Worm (Caenorhabditis elegans) whole organism, L1 larva: ENCODE data around the gene C45G9.10.

ENCODE experiments used
- C04F5.9 ChIP-seq: sonication (generic microtip); optimal IDR thresholded peaks from 2 replicates; lab custom pipeline; 2016; ENCODE audit warnings: missing genetic modification characterization, missing compliant biosample characterization
- C16A3.4 ChIP-seq: fragments of 150-350 bp; optimal IDR thresholded peaks from 2 replicates; lab custom pipeline; 2014; ENCODE audit warnings: missing biosample characterization, missing genetic modification characterization
- F16B12.6 ChIP-seq: fragments of 150-350 bp; optimal IDR thresholded peaks from 2 replicates; lab custom pipeline; 2014; ENCODE audit warnings: missing biosample characterization, missing genetic modification characterization
- aha-1 ChIP-seq: fragments of 150-350 bp; optimal IDR thresholded peaks from 2 replicates; lab custom pipeline; 2014; ENCODE audit warnings: missing biosample characterization, missing genetic modification characterization
- aly-2 ChIP-seq: fragments of 150-350 bp; optimal IDR thresholded peaks from 2 replicates; lab custom pipeline; 2014; ENCODE audit warnings: missing biosample characterization, missing genetic modification characterization
- ama-1 ChIP-seq: fragments of 150-350 bp; optimal IDR thresholded peaks from 2 replicates; lab custom pipeline; 2014
- ceh-63 ChIP-seq: fragments of 200-800 bp; sonication (Bioruptor generic); optimal IDR thresholded peaks from 2 replicates; lab custom pipeline; 2018; ENCODE audit warnings: mild to moderate bottlenecking, missing genetic modification characterization, missing compliant biosample characterization
- ceh-8 ChIP-seq: fragments of 200-800 bp; sonication (Bioruptor generic); optimal IDR thresholded peaks from 2 replicates; lab custom pipeline; 2018; ENCODE audit warnings: mild to moderate bottlenecking, missing genetic modification characterization, moderate library complexity, missing compliant biosample characterization
- ceh-88 ChIP-seq: fragments of 200-800 bp; sonication (Bioruptor generic); IDR thresholded peaks from 2 replicates; pipeline ENCODE4 v1.3.6; 2022; ENCODE audit warnings: missing genetic modification characterization, missing compliant biosample characterization
- ceh-90 ChIP-seq: sonication (generic microtip); optimal IDR thresholded peaks from 2 replicates; lab custom pipeline; 2016; ENCODE audit warnings: missing genetic modification characterization, missing compliant biosample characterization
- ces-1 ChIP-seq: fragments of 150-350 bp; optimal IDR thresholded peaks from 2 replicates; lab custom pipeline; 2014; ENCODE audit warnings: missing biosample characterization, missing genetic modification reagents, missing genetic modification characterization
- dpl-1 ChIP-seq, 3 experiments: fragments of 150-350 bp in 2 of 3; sonication (generic microtip) in 1 of 3; optimal IDR thresholded peaks; 2 replicates each; lab custom pipeline; 2014 to 2017; ENCODE audit warnings: missing biosample characterization in 3 of 3, missing genetic modification characterization in 3 of 3, missing genetic modification reagents in 3 of 3
- efl-3 ChIP-seq: fragments of 200-800 bp; sonication (Bioruptor generic); optimal IDR thresholded peaks from 2 replicates; lab custom pipeline; 2018; ENCODE audit warnings: mild to moderate bottlenecking, missing genetic modification characterization, missing compliant biosample characterization
- elt-2 ChIP-seq: sonication (generic microtip); optimal IDR thresholded peaks from 2 replicates; lab custom pipeline; 2016; ENCODE audit warnings: missing genetic modification characterization, mild to moderate bottlenecking, inconsistent platforms, missing compliant biosample characterization, missing genetic modification reagents
- ets-5 ChIP-seq: fragments of 200-800 bp; sonication (Bioruptor generic); IDR thresholded peaks from 2 replicates; pipeline ENCODE4 v1.3.6; 2022; ENCODE audit warnings: missing genetic modification characterization, missing compliant biosample characterization
- fkh-4 ChIP-seq: sonication (generic microtip); optimal IDR thresholded peaks from 2 replicates; lab custom pipeline; 2016; ENCODE audit warnings: missing compliant biosample characterization, missing genetic modification characterization, borderline replicate concordance
- fkh-8 ChIP-seq: sonication (generic microtip); optimal IDR thresholded peaks from 2 replicates; lab custom pipeline; 2016; ENCODE audit warnings: mild to moderate bottlenecking, missing genetic modification characterization, missing compliant biosample characterization
- fos-1 ChIP-seq: fragments of 150-350 bp; optimal IDR thresholded peaks from 2 replicates; lab custom pipeline; 2014; ENCODE audit warnings: missing biosample characterization, missing genetic modification characterization
- grh-1 ChIP-seq: fragments of 200-800 bp; sonication (Bioruptor generic); IDR thresholded peaks from 2 replicates; pipeline ENCODE4 v1.3.6; 2022; ENCODE audit warnings: missing genetic modification reagents, missing genetic modification characterization, missing compliant biosample characterization
- hlh-17 ChIP-seq: fragments of 200-800 bp; sonication (Bioruptor generic); optimal IDR thresholded peaks from 2 replicates; lab custom pipeline; 2018; ENCODE audit warnings: missing genetic modification characterization, mild to moderate bottlenecking, missing compliant biosample characterization, moderate library complexity, borderline replicate concordance
- hpl-2 ChIP-seq: fragments of 150-350 bp; optimal IDR thresholded peaks from 2 replicates; lab custom pipeline; 2014; ENCODE audit warnings: missing biosample characterization, missing genetic modification reagents, missing genetic modification characterization
- isw-1 ChIP-seq: fragments of 200-800 bp; sonication (Bioruptor generic); IDR thresholded peaks from 2 replicates; pipeline ENCODE4 v1.3.6; 2022; ENCODE audit warnings: missing genetic modification characterization, missing compliant biosample characterization
- jun-1 ChIP-seq: fragments of 150-350 bp; optimal IDR thresholded peaks from 2 replicates; lab custom pipeline; 2014; ENCODE audit warnings: missing biosample characterization, missing genetic modification reagents, missing genetic modification characterization
- lin-13 ChIP-seq: fragments of 150-350 bp; optimal IDR thresholded peaks from 2 replicates; lab custom pipeline; 2014; ENCODE audit warnings: missing biosample characterization, missing genetic modification reagents, missing genetic modification characterization
- lin-15B ChIP-seq: fragments of 150-350 bp; sonication (generic microtip); optimal IDR thresholded peaks from 3 replicates; lab custom pipeline; 2014; ENCODE audit warnings: missing biosample characterization, missing genetic modification characterization
- lin-39 ChIP-seq: fragments of 150-350 bp; optimal IDR thresholded peaks from 2 replicates; lab custom pipeline; 2014; ENCODE audit warnings: missing biosample characterization, missing genetic modification reagents, missing genetic modification characterization
- lir-3 ChIP-seq: sonication (generic microtip); optimal IDR thresholded peaks from 2 replicates; lab custom pipeline; 2016; ENCODE audit warnings: mild to moderate bottlenecking, missing genetic modification characterization, moderate library complexity, missing compliant biosample characterization; ENCODE audit not compliant: poor library complexity
- lsy-2 ChIP-seq, 2 experiments: fragments of 150-350 bp; optimal IDR thresholded peaks; 2 replicates each; lab custom pipeline; 2014; ENCODE audit warnings: missing biosample characterization in 2 of 2, missing genetic modification characterization in 2 of 2
- mep-1 ChIP-seq: fragments of 150-350 bp; optimal IDR thresholded peaks from 2 replicates; lab custom pipeline; 2014; ENCODE audit warnings: missing biosample characterization, missing genetic modification characterization
- nhr-11 ChIP-seq: fragments of 150-350 bp; optimal IDR thresholded peaks from 2 replicates; lab custom pipeline; 2014; ENCODE audit warnings: missing biosample characterization, missing genetic modification characterization
- nhr-12 ChIP-seq: sonication (generic microtip); optimal IDR thresholded peaks from 2 replicates; lab custom pipeline; 2017; ENCODE audit warnings: missing biosample characterization, missing genetic modification characterization
- nhr-19 ChIP-seq: fragments of 200-800 bp; sonication (Bioruptor generic); conservative IDR thresholded peaks from 2 replicates; pipeline ENCODE4 v1.3.6; 2022; ENCODE audit warnings: missing genetic modification characterization, missing compliant biosample characterization
- nhr-20 ChIP-seq: sonication (generic microtip); optimal IDR thresholded peaks from 2 replicates; lab custom pipeline; 2016; ENCODE audit warnings: mild to moderate bottlenecking, missing genetic modification characterization, missing compliant biosample characterization
- nhr-47 ChIP-seq: sonication (generic microtip); optimal IDR thresholded peaks from 2 replicates; lab custom pipeline; 2016; ENCODE audit warnings: mild to moderate bottlenecking, missing genetic modification characterization, moderate library complexity, missing compliant biosample characterization
- nhr-71 ChIP-seq: sonication (generic microtip); optimal IDR thresholded peaks from 2 replicates; lab custom pipeline; 2016; ENCODE audit warnings: mild to moderate bottlenecking, missing genetic modification characterization, moderate library complexity, missing compliant biosample characterization
- nhr-76 ChIP-seq: sonication (generic microtip); optimal IDR thresholded peaks from 2 replicates; lab custom pipeline; 2017; ENCODE audit warnings: missing biosample characterization, missing genetic modification characterization
- nhr-77 ChIP-seq: fragments of 150-350 bp; optimal IDR thresholded peaks from 2 replicates; lab custom pipeline; 2014; ENCODE audit warnings: missing biosample characterization, missing genetic modification characterization
- nhr-84 ChIP-seq: sonication (generic microtip); optimal IDR thresholded peaks from 2 replicates; lab custom pipeline; 2017; ENCODE audit warnings: missing biosample characterization, missing genetic modification characterization
- nhr-90 ChIP-seq: sonication (generic microtip); optimal IDR thresholded peaks from 2 replicates; lab custom pipeline; 2016; ENCODE audit warnings: mild to moderate bottlenecking, missing genetic modification characterization, missing compliant biosample characterization; ENCODE audit not compliant: poor library complexity
- pag-3 ChIP-seq: sonication (generic microtip); optimal IDR thresholded peaks from 2 replicates; lab custom pipeline; 2017; ENCODE audit warnings: missing genetic modification characterization, mild to moderate bottlenecking, missing compliant biosample characterization, antibody characterized with exemption, borderline replicate concordance; ENCODE audit not compliant: insufficient read depth
- pax-3 ChIP-seq: fragments of 200-800 bp; sonication (Bioruptor generic); optimal IDR thresholded peaks from 2 replicates; lab custom pipeline; 2018; ENCODE audit warnings: mild to moderate bottlenecking, missing genetic modification characterization, moderate library complexity, missing compliant biosample characterization
- skn-1 ChIP-seq: fragments of 150-350 bp; optimal IDR thresholded peaks from 2 replicates; lab custom pipeline; 2014; ENCODE audit warnings: missing biosample characterization, missing genetic modification characterization
- snpc-4 ChIP-seq: fragments of 150-350 bp; optimal IDR thresholded peaks from 2 replicates; lab custom pipeline; 2014; ENCODE audit warnings: missing biosample characterization, missing genetic modification characterization
- snu-23 ChIP-seq: sonication (generic microtip); optimal IDR thresholded peaks from 2 replicates; lab custom pipeline; 2016; ENCODE audit warnings: missing genetic modification characterization, missing compliant biosample characterization
- sup-37 ChIP-seq: fragments of 200-800 bp; sonication (Bioruptor generic); optimal IDR thresholded peaks from 2 replicates; lab custom pipeline; 2018; ENCODE audit warnings: mild to moderate bottlenecking, missing genetic modification characterization, missing compliant biosample characterization
- tbx-2 ChIP-seq: sonication (generic microtip); optimal IDR thresholded peaks from 2 replicates; lab custom pipeline; 2016; ENCODE audit warnings: missing genetic modification characterization, missing compliant biosample characterization
- tlp-1 ChIP-seq: fragments of 150-350 bp; optimal IDR thresholded peaks from 2 replicates; lab custom pipeline; 2014; ENCODE audit warnings: missing biosample characterization, missing genetic modification characterization
- unc-30 ChIP-seq: sonication (generic microtip); optimal IDR thresholded peaks from 2 replicates; lab custom pipeline; 2017; ENCODE audit warnings: missing biosample characterization, missing genetic modification characterization
- unc-86 ChIP-seq: sonication (generic microtip); optimal IDR thresholded peaks from 2 replicates; lab custom pipeline; 2016; ENCODE audit warnings: missing genetic modification characterization, missing compliant biosample characterization
- vab-15 ChIP-seq: sonication (generic microtip); optimal IDR thresholded peaks from 2 replicates; lab custom pipeline; 2017; ENCODE audit warnings: missing genotype, mild to moderate bottlenecking, missing genetic modification characterization, missing compliant biosample characterization
- xbp-1 ChIP-seq: sonication (generic microtip); optimal IDR thresholded peaks from 2 replicates; lab custom pipeline; 2016; ENCODE audit warnings: missing genetic modification characterization, missing compliant biosample characterization
- zag-1 ChIP-seq: fragments of 150-350 bp; optimal IDR thresholded peaks from 2 replicates; lab custom pipeline; 2014; ENCODE audit warnings: missing biosample characterization, missing genetic modification characterization
- zip-4 ChIP-seq: fragments of 200-800 bp; sonication (Bioruptor generic); optimal IDR thresholded peaks from 2 replicates; lab custom pipeline; 2018; ENCODE audit warnings: mild to moderate bottlenecking, missing genetic modification characterization, moderate library complexity, missing compliant biosample characterization
- ztf-4 ChIP-seq: fragments of 150-350 bp; optimal IDR thresholded peaks from 2 replicates; lab custom pipeline; 2014; ENCODE audit warnings: missing biosample characterization, missing genetic modification characterization

C45G9.10 gene

ce11 chrIII:5108746-5109145, 47.0 kb upstream of the C45G9.10 start (continued):
- TF ChIP-seq pag-3 (tag; lab: Kevin White, UChicago): no peak
- TF ChIP-seq isw-1: peak; percentile 40; the same call in 1 of the 2 replicates
- TF ChIP-seq nhr-19: peak; percentile 63
- peak; percentile 43 for TF ChIP-seq snpc-4 (tag; lab: Kevin White, UChicago)
- peak; percentile 85 for TF ChIP-seq lir-3
- TF ChIP-seq vab-15 (tag; lab: Kevin White, UChicago): no peak
- TF ChIP-seq nhr-77 (tag; lab: Kevin White, UChicago): peak; percentile 25
- TF ChIP-seq tbx-2 (tag; lab: Kevin White, UChicago): peak; percentile 65
- TF ChIP-seq lin-39: no peak
- TF ChIP-seq F16B12.6: peak; percentile 9
- TF ChIP-seq nhr-11 (tag; lab: Kevin White, UChicago): no peak
- TF ChIP-seq ces-1 (GFP tag; lab: Kevin White, UChicago): no peak
- TF ChIP-seq ceh-88 (GFP tag; lab: Robert Waterston, UW): no peak
- no peak for TF ChIP-seq ets-5
- no peak for TF ChIP-seq aha-1 (tag; lab: Kevin White, UChicago)
- TF ChIP-seq lin-13 (GFP tag; lab: Kevin White, UChicago): peak; percentile 13
- TF ChIP-seq ama-1 (lab: Kevin White, UChicago): no peak
- TF ChIP-seq grh-1 (GFP tag; lab: Robert Waterston, UW): no peak
- peak; percentile 73 for TF ChIP-seq mep-1 (tag; lab: Kevin White, UChicago)
- peak; percentile 40 for TF ChIP-seq fkh-8 (tag; lab: Kevin White, UChicago)
- no peak for TF ChIP-seq nhr-47 (tag; lab: Kevin White, UChicago)
- no peak for TF ChIP-seq C04F5.9 (tag; lab: Kevin White, UChicago)
- TF ChIP-seq nhr-20: peak; percentile 74
- TF ChIP-seq unc-86: no peak
- TF ChIP-seq fos-1 (tag; lab: Kevin White, UChicago): no peak
- TF ChIP-seq jun-1 (tag; lab: Kevin White, UChicago): no peak
- no peak for TF ChIP-seq nhr-12
- TF ChIP-seq elt-2 (tag; lab: Kevin White, UChicago): no peak
- no peak for TF ChIP-seq tlp-1
- peak; percentile 77 for TF ChIP-seq snu-23 (GFP tag; lab: Kevin White, UChicago)
- no peak for TF ChIP-seq hpl-2 (GFP tag; lab: Kevin White, UChicago)
- peak; percentile 55 to 69 (median 68) for TF ChIP-seq dpl-1 (GFP tag; optimal IDR thresholded peaks at IDR 0.05; lab: Kevin White, UChicago)
- TF ChIP-seq zag-1: no peak
- peak; percentile 46 for TF ChIP-seq lin-15B (tag; lab: Kevin White, UChicago)
- no peak for TF ChIP-seq sup-37 (GFP tag; lab: Kevin White, UChicago)
- TF ChIP-seq lsy-2 (tag; optimal IDR thresholded peaks at IDR 0.05; lab: Kevin White, UChicago): peak; percentile 72 to 78
- peak; percentile 59 for TF ChIP-seq ceh-90 (tag; lab: Kevin White, UChicago)
- TF ChIP-seq xbp-1: peak; percentile 43
- TF ChIP-seq unc-30 (tag; lab: Kevin White, UChicago): no peak
- no peak for TF ChIP-seq zip-4 (GFP tag; lab: Kevin White, UChicago)
- TF ChIP-seq skn-1: no peak
- no peak for TF ChIP-seq ztf-4
- no peak for TF ChIP-seq pax-3 (tag; lab: Kevin White, UChicago)

ce11 chrIII:5107959-5108358, 46.3 kb upstream of the C45G9.10 start:
- TF ChIP-seq nhr-90: no peak
- no peak for TF ChIP-seq fkh-4
- no peak for TF ChIP-seq xbp-1
- no peak for TF ChIP-seq aly-2
- TF ChIP-seq ceh-8: no peak
- TF ChIP-seq nhr-76 (tag; lab: Kevin White, UChicago): no peak
- TF ChIP-seq efl-3: no peak
- no peak for TF ChIP-seq lin-15B (tag; lab: Kevin White, UChicago)
- no peak for TF ChIP-seq hlh-17
- TF ChIP-seq fos-1 (tag; lab: Kevin White, UChicago): no peak
- no peak for TF ChIP-seq C16A3.4 (tag; lab: Kevin White, UChicago)
- TF ChIP-seq nhr-71 (tag; lab: Kevin White, UChicago): no peak
- TF ChIP-seq jun-1 (tag; lab: Kevin White, UChicago): no peak
- no peak for TF ChIP-seq snu-23 (GFP tag; lab: Kevin White, UChicago)
- no peak for TF ChIP-seq nhr-84 (tag; lab: Kevin White, UChicago)
- TF ChIP-seq nhr-77 (tag; lab: Kevin White, UChicago): no peak
- no peak for TF ChIP-seq ceh-63 (GFP tag; lab: Kevin White, UChicago)
